Fruit fly (Drosophila melanogaster) whole organism, wandering third instar larva: ENCODE measurements around the gene Eaat2.

ENCODE experiments used
- Abd-B ChIP-seq: fragments of >200 bp; optimal IDR thresholded peaks from 2 replicates; lab custom pipeline; 2017; ENCODE audit warnings: missing biosample characterization, missing genetic modification characterization
- Dif ChIP-seq: fragments of 200-275, 200-300 bp; sonication (Bioruptor generic); optimal IDR thresholded peaks from 2 replicates; lab custom pipeline; 2018; ENCODE audit warnings: missing biosample characterization, missing genetic modification characterization; ENCODE audit not compliant: partially characterized antibody
- N ChIP-seq: fragments of >200 bp; optimal IDR thresholded peaks from 2 replicates; lab custom pipeline; 2018; ENCODE audit warnings: missing biosample characterization, missing external identifiers, missing genetic modification characterization
- OdsH ChIP-seq: fragments of 200-800 bp; sonication (Bioruptor generic); optimal IDR thresholded peaks from 2 replicates; lab custom pipeline; 2016; ENCODE audit warnings: missing biosample characterization, mild to moderate bottlenecking, missing genetic modification characterization
- brk ChIP-seq: fragments of 200-800 bp; sonication (Bioruptor generic); optimal IDR thresholded peaks from 2 replicates; lab custom pipeline; 2016; ENCODE audit warnings: missing biosample characterization, mild to moderate bottlenecking, missing genetic modification characterization
- dmrt93B ChIP-seq: fragments of 200-800 bp; sonication (Bioruptor generic); optimal IDR thresholded peaks from 2 replicates; lab custom pipeline; 2018; ENCODE audit warnings: missing biosample characterization, mild to moderate bottlenecking, missing genetic modification characterization
- fru ChIP-seq: fragments of 200-800 bp; sonication (Bioruptor generic); optimal IDR thresholded peaks from 3 replicates; lab custom pipeline; 2016; ENCODE audit warnings: missing biosample characterization, mild to moderate bottlenecking, missing genetic modification characterization
- pan ChIP-seq: fragments of >200 bp; optimal IDR thresholded peaks from 2 replicates; lab custom pipeline; 2017
- psq ChIP-seq: fragments of 200-800 bp; sonication (Bioruptor generic); optimal IDR thresholded peaks from 3 replicates; lab custom pipeline; 2017; ENCODE audit warnings: missing biosample characterization, mild to moderate bottlenecking, missing genetic modification characterization, moderate library complexity
- tai ChIP-seq: sonication (Bioruptor generic); optimal IDR thresholded peaks from 2 replicates; lab custom pipeline; 2016; ENCODE audit warnings: missing biosample characterization, missing genetic modification characterization
- usp ChIP-seq: fragments of >200 bp; optimal IDR thresholded peaks from 2 replicates; lab custom pipeline; 2017; ENCODE audit warnings: missing biosample characterization, missing genetic modification characterization
- woc ChIP-seq: sonication (Bioruptor generic); optimal IDR thresholded peaks from 2 replicates; lab custom pipeline; 2016; ENCODE audit warnings: missing biosample characterization, mild to moderate bottlenecking, missing genetic modification characterization

- TF ChIP-seq usp (no peak), Abd-B (GFP tag; lab: Kevin White, UChicago) (no peak), pan (lab: Kevin White, UChicago) (no peak), fru (GFP tag; lab: Kevin White, UChicago) (no peak), dmrt93B (no peak), brk (GFP tag; lab: Kevin White, UChicago) (no peak), OdsH (no peak), N (no peak), psq (GFP tag; lab: Kevin White, UChicago) (no peak), woc (GFP tag; lab: Kevin White, UChicago) (no peak), Dif (GFP tag; lab: Kevin White, UChicago) (no peak), tai (GFP tag; lab: Kevin White, UChicago) (no peak)
Observed at dm6 chr2L:779123-779584, 35.0 kb upstream of the Eaat2 start, which contains the start of gene CG13947.
